Fruit fly (Drosophila melanogaster) whole organism, embryonic: Measurements from ENCODE around the gene hang.

Experiments used
- Asciz ChIP-seq: fragments of 200-800 bp; sonication (Bioruptor generic); optimal IDR thresholded peaks from 2 replicates; lab custom pipeline; 2017; ENCODE audit warnings: missing biosample characterization, mild to moderate bottlenecking, missing genetic modification characterization, missing genetic modification reagents
- CG1024 ChIP-seq: fragments of 200-800 bp; sonication (Bioruptor generic); IDR thresholded peaks from 2 replicates; pipeline ENCODE4 v1.3.6; 2022; ENCODE audit warnings: missing biosample characterization, missing genetic modification characterization
- CG11247 ChIP-seq: fragments of 200-800 bp; sonication (Bioruptor generic); IDR thresholded peaks from 2 replicates; pipeline ENCODE4 v1.3.6; 2022; ENCODE audit warnings: missing biosample characterization, missing genetic modification characterization
- CG11504 ChIP-seq: fragments of 200-800 bp; sonication (Bioruptor generic); optimal IDR thresholded peaks from 3 replicates; lab custom pipeline; 2019; ENCODE audit warnings: missing biosample characterization, mild to moderate bottlenecking, missing genetic modification characterization, moderate library complexity
- CG11695 ChIP-seq: fragments of 200-800 bp; sonication (Bioruptor generic); IDR thresholded peaks from 3 replicates; pipeline ENCODE4 v1.3.6; 2022; ENCODE audit warnings: missing biosample characterization, missing genetic modification characterization
- CG12155 ChIP-seq: fragments of 200-800 bp; sonication (Bioruptor generic); optimal IDR thresholded peaks from 3 replicates; lab custom pipeline; 2016; ENCODE audit warnings: missing biosample characterization, missing genetic modification characterization
- CG15073 ChIP-seq: fragments of 200-800 bp; sonication (Bioruptor generic); optimal IDR thresholded peaks from 2 replicates; lab custom pipeline; 2016; ENCODE audit warnings: missing biosample characterization, missing genetic modification characterization
- CG15514 ChIP-seq: fragments of 200-800 bp; sonication (Bioruptor generic); optimal IDR thresholded peaks from 3 replicates; lab custom pipeline; 2017; ENCODE audit warnings: missing biosample characterization, missing genetic modification characterization, mild to moderate bottlenecking, moderate library complexity, missing genetic modification reagents
- CG1602 ChIP-seq: fragments of 200-800 bp; sonication (Bioruptor generic); optimal IDR thresholded peaks from 3 replicates; lab custom pipeline; 2016; ENCODE audit warnings: missing biosample characterization, missing genetic modification characterization
- CG1603 ChIP-seq: fragments of 200-800 bp; sonication (Bioruptor generic); optimal IDR thresholded peaks from 2 replicates; lab custom pipeline; 2019; ENCODE audit warnings: missing biosample characterization, mild to moderate bottlenecking, missing genetic modification characterization, moderate library complexity
- CG17328 ChIP-seq: fragments of 200-800 bp; sonication (Bioruptor generic); IDR thresholded peaks from 2 replicates; pipeline ENCODE4 v1.3.6; 2022; ENCODE audit warnings: missing biosample characterization, missing genetic modification characterization
- CG17361 ChIP-seq: fragments of 200-800 bp; sonication (Bioruptor generic); IDR thresholded peaks from 3 replicates; pipeline ENCODE4 v1.3.6; 2022; ENCODE audit warnings: missing biosample characterization, missing genetic modification characterization
- CG17612 ChIP-seq: fragments of 200-800 bp; sonication (Bioruptor generic); IDR thresholded peaks from 2 replicates; pipeline ENCODE4 v1.3.6; 2022; ENCODE audit warnings: missing biosample characterization, missing genetic modification characterization
- CG32767 ChIP-seq: fragments of 200-800 bp; sonication (Bioruptor generic); IDR thresholded peaks from 2 replicates; pipeline ENCODE4 v1.3.6; 2022; ENCODE audit warnings: missing biosample characterization, missing genetic modification characterization
- CG4360 ChIP-seq: fragments of 200-800 bp; sonication (Bioruptor generic); IDR thresholded peaks from 2 replicates; pipeline ENCODE4 v1.3.6; 2022; ENCODE audit warnings: missing biosample characterization, missing genetic modification characterization
- CG7839 ChIP-seq: fragments of 200-800 bp; sonication (Bioruptor generic); optimal IDR thresholded peaks from 3 replicates; lab custom pipeline; 2018; ENCODE audit warnings: missing biosample characterization, mild to moderate bottlenecking, missing genetic modification characterization, moderate library complexity
- CG7987 ChIP-seq: fragments of 200-800 bp; sonication (Bioruptor generic); optimal IDR thresholded peaks from 2 replicates; lab custom pipeline; 2018; ENCODE audit warnings: missing biosample characterization, mild to moderate bottlenecking, missing genetic modification characterization, moderate library complexity
- CG8765 ChIP-seq: fragments of 200-800 bp; sonication (Bioruptor generic); IDR thresholded peaks from 2 replicates; pipeline ENCODE4 v1.3.6; 2022; ENCODE audit warnings: missing biosample characterization, missing genetic modification characterization
- CHES-1-like ChIP-seq: fragments of 200-800 bp; sonication (Bioruptor generic); optimal IDR thresholded peaks from 2 replicates; lab custom pipeline; 2016; ENCODE audit warnings: missing biosample characterization, missing genetic modification characterization
- Dref ChIP-seq: fragments of 200-800 bp; sonication (Bioruptor generic); IDR thresholded peaks from 2 replicates; pipeline ENCODE4 v1.3.6; 2022; ENCODE audit warnings: missing biosample characterization, missing genetic modification characterization
- Drgx ChIP-seq: fragments of 200-800 bp; sonication (Bioruptor generic); IDR thresholded peaks from 2 replicates; pipeline ENCODE4 v1.3.6; 2022; ENCODE audit warnings: missing biosample characterization, missing genetic modification characterization
- GATAe ChIP-seq: fragments of 200-800 bp; sonication (Bioruptor generic); conservative IDR thresholded peaks from 2 replicates; pipeline ENCODE4 v1.3.6; 2022; ENCODE audit warnings: missing biosample characterization, missing genetic modification characterization
- HLH3B ChIP-seq: fragments of 200-800 bp; sonication (Bioruptor generic); IDR thresholded peaks from 2 replicates; pipeline ENCODE4 v1.3.6; 2022; ENCODE audit warnings: missing biosample characterization, missing genetic modification characterization
- HLH54F ChIP-seq: fragments of 200-800 bp; sonication (Bioruptor generic); optimal IDR thresholded peaks from 3 replicates; lab custom pipeline; 2016; ENCODE audit warnings: missing biosample characterization, missing genetic modification characterization
- MTF-1 ChIP-seq: fragments of 200-800 bp; sonication (Bioruptor generic); optimal IDR thresholded peaks from 2 replicates; lab custom pipeline; 2018; ENCODE audit warnings: missing biosample characterization, mild to moderate bottlenecking, missing genetic modification characterization, borderline replicate concordance
- NFAT ChIP-seq: fragments of 200-800 bp; sonication (Bioruptor generic); IDR thresholded peaks from 2 replicates; pipeline ENCODE4 v1.3.6; 2022; ENCODE audit warnings: missing biosample characterization, missing genetic modification characterization
- Optix ChIP-seq: fragments of 200-800 bp; sonication (Bioruptor generic); IDR thresholded peaks from 3 replicates; pipeline ENCODE4 v1.3.6; 2022; ENCODE audit warnings: missing biosample characterization, missing genetic modification characterization
- Side ChIP-seq: fragments of 200-800 bp; sonication (Bioruptor generic); optimal IDR thresholded peaks from 2 replicates; lab custom pipeline; 2016; ENCODE audit warnings: missing biosample characterization, missing genetic modification characterization
- Six4 ChIP-seq: fragments of 200-800 bp; sonication (Bioruptor generic); optimal IDR thresholded peaks from 2 replicates; lab custom pipeline; 2016; ENCODE audit warnings: missing biosample characterization, missing genetic modification characterization
- Xrp1 ChIP-seq: fragments of 200-800 bp; sonication (Bioruptor generic); IDR thresholded peaks from 2 replicates; pipeline ENCODE4 v1.3.6; 2022; ENCODE audit warnings: missing biosample characterization, missing genetic modification characterization
- bbx ChIP-seq: fragments of 200-800 bp; sonication (Bioruptor generic); IDR thresholded peaks from 2 replicates; pipeline ENCODE4 v1.3.6; 2022; ENCODE audit warnings: missing biosample characterization, missing genetic modification characterization; ENCODE audit not compliant: partially characterized antibody
- chm ChIP-seq: fragments of 200-800 bp; sonication (Bioruptor generic); IDR thresholded peaks from 2 replicates; pipeline ENCODE4 v1.3.6; 2022; ENCODE audit warnings: missing biosample characterization, missing genetic modification characterization
- emc ChIP-seq: fragments of 200-800 bp; sonication (Bioruptor generic); optimal IDR thresholded peaks from 2 replicates; lab custom pipeline; 2016; ENCODE audit warnings: missing biosample characterization, missing genetic modification characterization
- ewg ChIP-seq: fragments of 200-800 bp; sonication (Bioruptor generic); optimal IDR thresholded peaks from 3 replicates; lab custom pipeline; 2017; ENCODE audit warnings: mild to moderate bottlenecking, missing biosample characterization, missing genetic modification reagents, missing genetic modification characterization
- fd102C ChIP-seq: fragments of 200-800 bp; sonication (Bioruptor generic); optimal IDR thresholded peaks from 2 replicates; lab custom pipeline; 2018; ENCODE audit warnings: missing biosample characterization, mild to moderate bottlenecking, missing genetic modification characterization, moderate library complexity
- fd64A ChIP-seq: fragments of 200-800 bp; sonication (Bioruptor generic); optimal IDR thresholded peaks from 3 replicates; lab custom pipeline; 2018; ENCODE audit warnings: missing biosample characterization, mild to moderate bottlenecking, missing genetic modification characterization
- gcm ChIP-seq: fragments of 200-800 bp; sonication (Bioruptor generic); optimal IDR thresholded peaks from 2 replicates; lab custom pipeline; 2019; ENCODE audit warnings: missing biosample characterization, mild to moderate bottlenecking, missing genetic modification characterization, moderate library complexity
- ken ChIP-seq: fragments of 200-800 bp; sonication (Bioruptor generic); IDR thresholded peaks from 3 replicates; pipeline ENCODE4 v1.3.6; 2022; ENCODE audit warnings: missing biosample characterization, missing genetic modification characterization
- nerfin-1 ChIP-seq: fragments of 200-800 bp; sonication (Bioruptor generic); optimal IDR thresholded peaks from 3 replicates; lab custom pipeline; 2019; ENCODE audit warnings: missing biosample characterization, mild to moderate bottlenecking, missing genetic modification characterization, moderate library complexity
- peb ChIP-seq: fragments of 200-800 bp; sonication (Bioruptor generic); IDR thresholded peaks from 2 replicates; pipeline ENCODE4 v1.3.6; 2022; ENCODE audit warnings: missing biosample characterization, missing genetic modification characterization
- pfk ChIP-seq: fragments of 200-800 bp; sonication (Bioruptor generic); optimal IDR thresholded peaks from 2 replicates; lab custom pipeline; 2018; ENCODE audit warnings: missing biosample characterization, mild to moderate bottlenecking, missing genetic modification characterization, moderate library complexity
- pita ChIP-seq: fragments of 200-800 bp; sonication (Bioruptor generic); optimal IDR thresholded peaks from 2 replicates; lab custom pipeline; 2017; ENCODE audit warnings: missing biosample characterization, mild to moderate bottlenecking, missing genetic modification characterization
- psq ChIP-seq: fragments of 200-800 bp; sonication (Bioruptor generic); optimal IDR thresholded peaks from 2 replicates; lab custom pipeline; 2017; ENCODE audit warnings: missing biosample characterization, missing genetic modification characterization
- ro ChIP-seq: fragments of 200-800 bp; sonication (Bioruptor generic); IDR thresholded peaks from 2 replicates; pipeline ENCODE4 v1.3.6; 2022; ENCODE audit warnings: missing biosample characterization, missing genetic modification characterization
- run ChIP-seq: fragments of 200-800 bp; sonication (Bioruptor generic); optimal IDR thresholded peaks from 3 replicates; lab custom pipeline; 2018; ENCODE audit warnings: missing biosample characterization, mild to moderate bottlenecking, missing genetic modification characterization
- salm ChIP-seq: fragments of 200-800 bp; sonication (Bioruptor generic); optimal IDR thresholded peaks from 2 replicates; lab custom pipeline; 2018; ENCODE audit warnings: missing biosample characterization, mild to moderate bottlenecking, missing genetic modification characterization
- sr ChIP-seq: fragments of 200-800 bp; sonication (Bioruptor generic); IDR thresholded peaks from 3 replicates; pipeline ENCODE4 v1.3.6; 2022; ENCODE audit warnings: missing biosample characterization, missing genetic modification characterization
- trh ChIP-seq: fragments of 200-800 bp; sonication (Bioruptor generic); optimal IDR thresholded peaks from 2 replicates; lab custom pipeline; 2016; ENCODE audit warnings: missing biosample characterization, missing genetic modification characterization
- unpg ChIP-seq: fragments of 200-800 bp; sonication (Bioruptor generic); optimal IDR thresholded peaks from 3 replicates; lab custom pipeline; 2018; ENCODE audit warnings: missing biosample characterization, mild to moderate bottlenecking, missing genetic modification characterization, moderate library complexity
- wdn ChIP-seq: fragments of 200-800 bp; sonication (Bioruptor generic); IDR thresholded peaks from 2 replicates; pipeline ENCODE4 v1.3.6; 2022; ENCODE audit warnings: missing biosample characterization, missing genetic modification characterization

The hang gene

dm6 chrX:16383667-16384515, 38.7 kb upstream of the hang start (continued):
- TF ChIP-seq NFAT (GFP tag; lab: Robert Waterston, UW), result no peak; the same call in 1 of the 2 replicates
- TF ChIP-seq Six4, result no peak
- TF ChIP-seq unpg (GFP tag; lab: Kevin White, UChicago), result peak; percentile 83
- TF ChIP-seq run (tag; lab: Kevin White, UChicago), result no peak
- no peak for TF ChIP-seq CG11504 (tag; lab: Kevin White, UChicago)
- peak; percentile 45; the same call in 1 of the 2 replicates for TF ChIP-seq CG11247 (GFP tag; lab: Robert Waterston, UW)
- TF ChIP-seq gcm (GFP tag; lab: Kevin White, UChicago), result peak; percentile 82
- peak; percentile 82 for TF ChIP-seq nerfin-1 (tag; lab: Kevin White, UChicago)
- TF ChIP-seq Side (GFP tag; lab: Kevin White, UChicago), result peak; percentile 53
- peak; percentile 93 for TF ChIP-seq CG7987 (GFP tag; lab: Kevin White, UChicago)
- TF ChIP-seq CG17612 (GFP tag; lab: Robert Waterston, UW), result no peak
- TF ChIP-seq chm, result no peak
- no peak for TF ChIP-seq CG4360 (GFP tag; lab: Robert Waterston, UW)
- TF ChIP-seq CG7839, result no peak
- no peak for TF ChIP-seq ewg
- TF ChIP-seq wdn (GFP tag; lab: Robert Waterston, UW), result peak; percentile 47; the same call in 1 of the 2 replicates
- no peak for TF ChIP-seq ro (GFP tag; lab: Robert Waterston, UW)
- no peak for TF ChIP-seq GATAe (GFP tag; lab: Robert Waterston, UW)
- TF ChIP-seq CG12155 (GFP tag; lab: Kevin White, UChicago), result peak; percentile 24
- TF ChIP-seq Optix, result no peak
- TF ChIP-seq pfk (GFP tag; lab: Kevin White, UChicago), result peak; percentile 73
- no peak for TF ChIP-seq ken (GFP tag; lab: Robert Waterston, UW)
- peak; percentile 71 for TF ChIP-seq fd102C (GFP tag; lab: Kevin White, UChicago)
- peak; percentile 58; the same call in 1 of the 2 replicates for TF ChIP-seq HLH3B (GFP tag; lab: Robert Waterston, UW)
- no peak for TF ChIP-seq peb (GFP tag; lab: Robert Waterston, UW)
- TF ChIP-seq HLH54F, result no peak
- peak; percentile 25 for TF ChIP-seq CG1602 (GFP tag; lab: Kevin White, UChicago)
- peak; percentile 80 for TF ChIP-seq CG11695
- TF ChIP-seq CG32767 (GFP tag; lab: Robert Waterston, UW), result peak; percentile 48; the same call in 1 of the 2 replicates
- TF ChIP-seq CG15514 (GFP tag; lab: Kevin White, UChicago), result peak; percentile 85
- TF ChIP-seq pita (GFP tag; lab: Kevin White, UChicago), result no peak
- TF ChIP-seq trh (GFP tag; lab: Kevin White, UChicago), result peak; percentile 40
- TF ChIP-seq Asciz, result peak; percentile 87
- no peak for TF ChIP-seq CG8765 (GFP tag; lab: Robert Waterston, UW)
- no peak for TF ChIP-seq Dref (GFP tag; lab: Robert Waterston, UW)
- TF ChIP-seq MTF-1 (GFP tag; lab: Kevin White, UChicago), result peak; percentile 89
- TF ChIP-seq CG1603, result no peak
- peak; percentile 87 for TF ChIP-seq fd64A (GFP tag; lab: Kevin White, UChicago)
- peak; percentile 51; the same call in 1 of the 2 replicates for TF ChIP-seq CG17328 (GFP tag; lab: Robert Waterston, UW)
- no peak; the same call in 2 of the 3 replicates for TF ChIP-seq CG17361 (GFP tag; lab: Robert Waterston, UW)
- TF ChIP-seq psq (GFP tag; lab: Kevin White, UChicago), result peak; percentile 29
- peak; percentile 32; the same call in 1 of the 2 replicates for TF ChIP-seq CG1024 (GFP tag; lab: Robert Waterston, UW)
- peak; percentile 80 for TF ChIP-seq salm (tag; lab: Kevin White, UChicago)
- TF ChIP-seq Xrp1 (GFP tag; lab: Robert Waterston, UW), result peak; percentile 82
- no peak for TF ChIP-seq emc (GFP tag; lab: Kevin White, UChicago)
- no peak for TF ChIP-seq sr (GFP tag; lab: Robert Waterston, UW)
- no peak for TF ChIP-seq CG15073 (GFP tag; lab: Kevin White, UChicago)
- peak; percentile 68 for TF ChIP-seq CHES-1-like (GFP tag; lab: Kevin White, UChicago)
- no peak for TF ChIP-seq bbx
- no peak for TF ChIP-seq Drgx (GFP tag; lab: Robert Waterston, UW)
